Worm (Caenorhabditis elegans): ENCODE data around the gene F07A11.1.

DNA sequence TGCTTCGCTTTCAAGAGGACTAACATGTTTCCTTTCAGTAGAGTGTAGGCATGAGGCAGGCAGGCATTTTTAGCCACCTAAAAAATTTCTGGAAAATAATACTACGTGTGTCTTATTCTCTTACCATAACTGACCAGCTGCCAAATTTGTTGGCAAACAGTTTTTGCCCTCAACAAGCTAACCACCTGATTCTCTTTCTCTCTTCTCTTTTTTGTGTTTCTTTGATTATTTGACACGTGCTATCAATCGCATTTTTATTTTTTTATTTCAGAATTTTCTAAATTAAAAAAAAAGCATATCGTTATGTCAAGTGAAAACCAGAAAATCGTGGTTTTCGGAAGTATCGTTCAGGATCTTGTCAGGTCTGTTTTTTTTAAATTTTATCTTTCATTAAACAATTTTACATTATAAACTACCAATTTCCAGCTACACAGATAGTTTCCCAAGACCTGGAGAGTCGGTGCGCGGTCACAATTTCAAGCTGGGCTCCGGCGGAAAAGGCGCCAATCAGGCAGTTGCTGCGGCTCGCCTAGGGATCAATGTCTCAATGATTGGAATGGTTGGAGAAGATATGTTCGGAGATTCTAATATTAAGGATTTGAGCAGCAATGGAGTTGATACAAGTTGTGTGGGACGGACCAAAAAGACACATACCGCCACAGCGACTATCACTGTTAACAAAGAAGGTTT lies 20.3 kb upstream of the F07A11.1 start, which contains the start of gene F07A11.5:
- TF ChIP-seq nhr-28 (tag; optimal IDR thresholded peaks at IDR 0.05), result no peak
- no peak for TF ChIP-seq nhr-12 (tag; optimal IDR thresholded peaks at IDR 0.05)
- TF ChIP-seq ztf-11 (tag; optimal IDR thresholded peaks at IDR 0.05), result no peak
- no peak for TF ChIP-seq unc-62 (GFP tag; optimal IDR thresholded peaks at IDR 0.05)
- no peak for TF ChIP-seq unc-39 (tag; optimal IDR thresholded peaks at IDR 0.05)
- no peak for TF ChIP-seq ceh-83 (GFP tag; optimal IDR thresholded peaks at IDR 0.05)
- TF ChIP-seq elt-3 (tag; optimal IDR thresholded peaks at IDR 0.05), result no peak
- TF ChIP-seq snpc-4 (tag; optimal IDR thresholded peaks at IDR 0.05), result no peak
- no peak for TF ChIP-seq mab-5 (tag; optimal IDR thresholded peaks at IDR 0.05)
